Fruit fly (Drosophila melanogaster): ENCODE data around the gene lin-52.
A peak's percentile ranks its signal among the peaks of the same experiment; 100 is the strongest.

Gene lin-52

DNA sequence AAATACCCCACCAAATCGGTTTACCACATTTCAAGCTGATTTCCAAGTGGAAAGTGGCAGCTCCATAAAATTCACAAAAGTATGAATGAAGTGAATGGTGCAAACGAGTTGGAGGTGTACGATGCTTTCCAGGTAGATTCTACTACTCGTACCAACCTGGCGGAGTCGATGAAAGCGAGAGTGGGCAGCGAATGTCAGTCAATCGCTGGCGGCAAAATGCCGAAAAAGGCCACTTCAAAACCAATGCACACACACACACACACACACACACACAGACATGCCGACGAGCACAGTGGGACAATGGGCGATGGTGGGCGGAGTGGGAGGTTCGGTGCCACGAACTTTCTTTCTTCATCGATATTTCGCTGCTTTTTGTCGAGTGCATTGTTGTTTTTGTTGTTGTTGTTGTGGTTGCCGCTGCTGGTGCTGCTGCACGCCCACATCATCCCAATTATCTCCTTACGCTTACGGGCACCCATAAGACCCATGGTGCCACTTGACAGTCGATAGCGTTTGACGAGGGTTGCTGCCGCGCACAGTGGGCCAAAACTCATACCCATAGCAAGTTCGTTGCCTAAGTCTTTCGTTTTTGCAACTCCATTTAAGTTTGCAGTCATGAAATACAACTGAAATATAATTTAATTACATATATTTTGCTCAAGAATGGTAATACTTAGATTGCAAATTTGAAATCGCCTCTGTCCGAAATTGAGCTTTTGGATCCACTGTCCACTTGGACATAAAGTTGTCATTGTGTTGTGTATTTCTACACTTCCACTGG is 28.7 kb upstream of the lin-52 start (continued):
- TF ChIP-seq CG6808 (GFP tag; optimal IDR thresholded peaks at IDR 0.05) (peak; percentile 35), CG1621 (tag; optimal IDR thresholded peaks at IDR 0.05) (peak; percentile 28), CG9139 (GFP tag; optimal IDR thresholded peaks at IDR 0.05) (no peak), CG32006 (GFP tag; optimal IDR thresholded peaks at IDR 0.05) (peak; percentile 89), CG6276 (GFP tag; optimal IDR thresholded peaks at IDR 0.05) (peak; percentile 66), Lpt (GFP tag; optimal IDR thresholded peaks at IDR 0.05) (peak; percentile 66), Gug (GFP tag; IDR thresholded peaks at IDR 0.05) (no peak), cyc (GFP tag; optimal IDR thresholded peaks at IDR 0.05) (peak; percentile 46), CG16779 (tag; optimal IDR thresholded peaks at IDR 0.05) (no peak), Sox15 (GFP tag; optimal IDR thresholded peaks at IDR 0.05) (peak; percentile 50), pdm3 (GFP tag; optimal IDR thresholded peaks at IDR 0.05) (peak; percentile 74), CG10669 (GFP tag; optimal IDR thresholded peaks at IDR 0.05) (peak; percentile 36), Smox (GFP tag; optimal IDR thresholded peaks at IDR 0.05) (peak; percentile 76), fd85E (GFP tag; optimal IDR thresholded peaks at IDR 0.05) (no peak), Hr4 (GFP tag; optimal IDR thresholded peaks at IDR 0.05) (peak; percentile 78)

DNA sequence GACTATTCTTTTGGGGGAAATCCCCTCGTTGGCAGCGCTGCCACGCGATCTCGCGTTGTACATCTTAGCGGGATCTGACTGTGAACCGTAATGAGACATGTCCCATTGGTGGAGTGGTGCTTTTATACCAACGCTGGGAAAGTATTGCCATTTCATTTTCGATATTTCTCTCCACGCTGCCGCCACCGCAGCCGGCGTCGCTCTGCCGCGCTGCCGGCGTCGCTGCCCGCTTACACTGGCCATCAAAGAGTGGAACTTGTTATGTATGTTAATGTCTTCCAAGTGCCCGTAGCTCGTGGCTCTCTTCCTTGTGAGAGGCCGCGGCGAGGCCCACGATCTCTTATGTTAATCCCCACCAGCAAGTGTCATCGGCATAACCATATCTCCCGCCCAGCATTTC is 26.8 kb upstream of the lin-52 start, which contains the start of gene CG3108:
CG3108 (minus strand) TSS at position 101 of the 400 bp plus-strand sequence.
- TF ChIP-seq CG4318 (GFP tag; optimal IDR thresholded peaks at IDR 0.05) = no peak
- TF ChIP-seq Hr39 (GFP tag; optimal IDR thresholded peaks at IDR 0.05) = no peak
- no peak for TF ChIP-seq CG11902 (GFP tag; optimal IDR thresholded peaks at IDR 0.05)
- TF ChIP-seq salr (GFP tag; optimal IDR thresholded peaks at IDR 0.05) = no peak
- TF ChIP-seq CG3032 (tag; optimal IDR thresholded peaks at IDR 0.05) = no peak
- TF ChIP-seq Smox (GFP tag; optimal IDR thresholded peaks at IDR 0.05) = no peak
- no peak for TF ChIP-seq Hr38 (GFP tag; optimal IDR thresholded peaks at IDR 0.05)
- TF ChIP-seq cyc (GFP tag; optimal IDR thresholded peaks at IDR 0.05) = no peak

DNA sequence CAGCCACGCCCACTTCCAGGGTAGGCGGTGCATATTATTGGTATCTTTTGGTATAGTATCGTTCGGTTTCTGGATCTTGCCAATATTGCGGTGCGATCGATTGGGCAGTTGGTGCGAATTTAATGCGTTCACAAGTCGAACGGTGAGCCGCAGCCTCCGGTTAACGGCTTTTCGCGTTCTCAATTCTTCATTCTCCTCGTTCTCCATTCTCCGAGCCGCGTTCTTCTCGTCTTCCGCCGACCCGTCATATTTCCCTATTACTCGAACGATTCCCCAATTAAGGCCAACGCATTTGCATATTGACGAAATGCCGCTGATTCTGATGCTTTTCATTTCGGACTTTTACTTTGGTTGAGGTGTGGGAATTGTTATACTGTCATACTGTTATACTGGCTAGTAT is 21.8 kb upstream of the lin-52 start, which contains the start of gene CG42264:
CG42264 (minus strand) TSS at position 101 of the 400 bp plus-strand sequence.
- TF ChIP-seq Blimp-1 (GFP tag; optimal IDR thresholded peaks at IDR 0.05) = no peak
- no peak for TF ChIP-seq CG6163 (GFP tag; IDR thresholded peaks at IDR 0.05)
- TF ChIP-seq CG11762 (GFP tag; optimal IDR thresholded peaks at IDR 0.05; ENCODE audit: insufficient read depth) = no peak
- no peak for TF ChIP-seq CG11902 (GFP tag; optimal IDR thresholded peaks at IDR 0.05)
- no peak for TF ChIP-seq eg (GFP tag; IDR thresholded peaks at IDR 0.05)
- TF ChIP-seq CG1621 (tag; optimal IDR thresholded peaks at IDR 0.05) = no peak
- TF ChIP-seq CG3032 (tag; optimal IDR thresholded peaks at IDR 0.05) = no peak
- no peak for TF ChIP-seq Smox (GFP tag; optimal IDR thresholded peaks at IDR 0.05)
- no peak for TF ChIP-seq fkh (GFP tag; optimal IDR thresholded peaks at IDR 0.05)
- TF ChIP-seq CG7368 (GFP tag; optimal IDR thresholded peaks at IDR 0.05) = no peak
- TF ChIP-seq salr (GFP tag; optimal IDR thresholded peaks at IDR 0.05) = no peak
- no peak for TF ChIP-seq CG15336 (GFP tag; IDR thresholded peaks at IDR 0.05)

DNA sequence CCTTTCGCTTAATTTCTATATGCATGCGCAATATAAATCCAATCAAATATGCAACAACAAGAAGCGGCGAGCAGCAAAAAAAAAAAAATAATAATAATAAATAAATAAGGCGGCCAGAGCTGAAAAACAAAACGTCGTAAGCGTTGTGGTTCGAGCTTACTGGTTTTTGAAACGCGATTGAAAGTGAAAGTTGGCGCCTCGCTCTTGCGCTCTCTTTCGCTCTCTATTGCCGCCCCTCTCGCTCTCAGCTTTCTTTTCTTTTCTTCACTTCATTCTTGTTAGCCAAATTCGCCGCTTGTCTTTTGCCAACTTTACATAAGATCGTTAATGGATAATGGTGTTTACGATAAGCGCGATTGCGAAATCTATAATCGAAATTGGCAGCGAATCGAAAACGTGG is 17.7 kb upstream of the lin-52 start:
- TF ChIP-seq CG8119 (GFP tag; IDR thresholded peaks at IDR 0.05) (0 out of 3 replicates have a peak, but pooled peaks have one; percentile 25), CG6854 (GFP tag; optimal IDR thresholded peaks at IDR 0.05) (peak; percentile 48), CG32006 (GFP tag; optimal IDR thresholded peaks at IDR 0.05) (no peak), Blimp-1 (GFP tag; optimal IDR thresholded peaks at IDR 0.05) (peak; percentile 90)

DNA sequence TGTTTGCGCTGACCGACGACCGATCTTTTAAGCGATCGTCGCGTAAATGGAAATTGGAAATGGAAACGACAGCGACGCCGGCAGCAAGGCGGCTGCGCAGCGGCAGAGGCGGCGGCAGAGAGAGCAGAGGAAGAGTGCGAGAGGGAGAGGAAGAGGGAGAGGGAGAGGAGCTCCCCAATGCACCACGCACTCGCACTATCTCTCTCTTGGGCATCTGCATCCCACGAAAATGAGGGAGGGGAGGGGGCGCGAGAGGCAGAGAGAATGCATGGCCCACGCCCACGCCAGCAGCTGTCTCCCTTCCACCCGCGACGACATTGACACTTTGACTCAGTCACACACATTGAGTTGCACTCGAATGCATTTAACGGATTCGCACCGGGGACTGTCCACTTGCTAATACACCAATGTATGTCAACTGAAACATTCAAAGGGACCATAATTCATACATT is 16.0 kb upstream of the lin-52 start, which contains the start of gene CG3097:
CG3097 (minus strand) TSS at position 51 of the 452 bp plus-strand sequence.
- TF ChIP-seq CG7368 (GFP tag; optimal IDR thresholded peaks at IDR 0.05) (no peak), fd59A (GFP tag; optimal IDR thresholded peaks at IDR 0.05) (no peak), CG11294 (GFP tag; IDR thresholded peaks at IDR 0.05) (0 out of 2 replicates have a peak, but pooled peaks have one; percentile 30), Met (GFP tag; optimal IDR thresholded peaks at IDR 0.05) (no peak), dsx (GFP tag; optimal IDR thresholded peaks at IDR 0.05; ENCODE audit: poor library complexity, severe bottlenecking) (peak; percentile 31), CG1621 (tag; optimal IDR thresholded peaks at IDR 0.05) (peak; percentile 13), CG6163 (GFP tag; IDR thresholded peaks at IDR 0.05) (peak; percentile 23; the same call in 1 of the 3 replicates), net (GFP tag; optimal IDR thresholded peaks at IDR 0.05) (peak; percentile 5), Eip78C (GFP tag) (peak; percentile 51), CG3919 (GFP tag; optimal IDR thresholded peaks at IDR 0.05) (peak; percentile 10), eg (GFP tag; IDR thresholded peaks at IDR 0.05) (0 out of 3 replicates have a peak, but pooled peaks have one; percentile 39), Sox14 (GFP tag; optimal IDR thresholded peaks at IDR 0.05) (no peak), ss (GFP tag; optimal IDR thresholded peaks at IDR 0.05) (peak; percentile 22 to 30)
